Fruit fly (Drosophila melanogaster) whole organism, embryonic: ENCODE results near the gene ND-18.

Experiments
- CG10959 ChIP-seq: fragments of 200-800 bp; sonication (Bioruptor generic); IDR thresholded peaks from 2 replicates; pipeline ENCODE4 v1.3.6; 2022; ENCODE audit warnings: missing biosample characterization, missing genetic modification characterization
- CG11398 ChIP-seq: fragments of 200-800 bp; sonication (Bioruptor generic); optimal IDR thresholded peaks from 2 replicates; lab custom pipeline; 2016; ENCODE audit warnings: missing biosample characterization, missing genetic modification characterization
- CG11696 ChIP-seq: fragments of 200-800 bp; sonication (Bioruptor generic); IDR thresholded peaks from 2 replicates; pipeline ENCODE4 v1.3.6; 2022; ENCODE audit warnings: missing biosample characterization, missing genetic modification characterization
- CG12299 ChIP-seq: fragments of 200-800 bp; sonication (Bioruptor generic); optimal IDR thresholded peaks from 2 replicates; lab custom pipeline; 2018; ENCODE audit warnings: missing biosample characterization, mild to moderate bottlenecking, missing genetic modification characterization
- CG13624 ChIP-seq: fragments of 200-800 bp; sonication (Bioruptor generic); optimal IDR thresholded peaks from 2 replicates; lab custom pipeline; 2016; ENCODE audit warnings: missing biosample characterization, missing genetic modification characterization
- CG13775 ChIP-seq: fragments of 200-800 bp; sonication (Bioruptor generic); optimal IDR thresholded peaks from 3 replicates; lab custom pipeline; 2017; ENCODE audit warnings: missing biosample characterization, mild to moderate bottlenecking, missing genetic modification characterization
- CG17361 ChIP-seq: fragments of 200-800 bp; sonication (Bioruptor generic); IDR thresholded peaks from 3 replicates; pipeline ENCODE4 v1.3.6; 2022; ENCODE audit warnings: missing biosample characterization, missing genetic modification characterization
- CG18599 ChIP-seq: fragments of 200-800 bp; sonication (Bioruptor generic); optimal IDR thresholded peaks from 3 replicates; lab custom pipeline; 2017; ENCODE audit warnings: missing biosample characterization, missing genetic modification characterization, mild to moderate bottlenecking, moderate library complexity, missing genetic modification reagents
- CG32767 ChIP-seq: fragments of 200-800 bp; sonication (Bioruptor generic); IDR thresholded peaks from 2 replicates; pipeline ENCODE4 v1.3.6; 2022; ENCODE audit warnings: missing biosample characterization, missing genetic modification characterization
- CG33557 ChIP-seq: fragments of 200-800 bp; sonication (Bioruptor generic); optimal IDR thresholded peaks from 2 replicates; lab custom pipeline; 2019; ENCODE audit warnings: missing biosample characterization, mild to moderate bottlenecking, missing genetic modification characterization, moderate library complexity
- CG3838 ChIP-seq: fragments of 200-800 bp; sonication (Bioruptor generic); optimal IDR thresholded peaks from 3 replicates; lab custom pipeline; 2016; ENCODE audit warnings: missing biosample characterization, missing genetic modification characterization
- CG5245 ChIP-seq: fragments of 200-800 bp; sonication (Bioruptor generic); optimal IDR thresholded peaks from 3 replicates; lab custom pipeline; 2016; ENCODE audit warnings: missing biosample characterization, missing genetic modification characterization
- CG7556 ChIP-seq: fragments of 200-800 bp; sonication (Bioruptor generic); optimal IDR thresholded peaks from 2 replicates; lab custom pipeline; 2017; ENCODE audit warnings: missing biosample characterization, mild to moderate bottlenecking, missing genetic modification characterization
- CG8281 ChIP-seq: fragments of 200-800 bp; sonication (Bioruptor generic); optimal IDR thresholded peaks from 2 replicates; lab custom pipeline; 2018; ENCODE audit warnings: missing biosample characterization, mild to moderate bottlenecking, missing genetic modification characterization, moderate library complexity
- CG8924 ChIP-seq: fragments of 200-800 bp; optimal IDR thresholded peaks from 3 replicates; lab custom pipeline; 2019; ENCODE audit warnings: missing biosample characterization, mild to moderate bottlenecking, missing genetic modification characterization, moderate library complexity
- CHES-1-like ChIP-seq: fragments of 200-800 bp; sonication (Bioruptor generic); optimal IDR thresholded peaks from 2 replicates; lab custom pipeline; 2016; ENCODE audit warnings: missing biosample characterization, missing genetic modification characterization
- CkIIα-i1 ChIP-seq: fragments of 200-800 bp; sonication (Bioruptor generic); IDR thresholded peaks from 2 replicates; pipeline ENCODE4 v1.3.6; 2022; ENCODE audit warnings: missing biosample characterization, missing genetic modification characterization
- CoRest ChIP-seq: fragments of 200-800 bp; sonication (Bioruptor generic); optimal IDR thresholded peaks from 3 replicates; lab custom pipeline; 2018; ENCODE audit warnings: missing biosample characterization, mild to moderate bottlenecking, missing genetic modification characterization, moderate library complexity
- Dbx ChIP-seq: fragments of 200-800 bp; sonication (Bioruptor generic); IDR thresholded peaks from 3 replicates; pipeline ENCODE4 v1.3.6; 2022; ENCODE audit warnings: missing biosample characterization, missing genetic modification characterization
- ERR ChIP-seq: fragments of 200-800 bp; sonication (Bioruptor generic); optimal IDR thresholded peaks from 2 replicates; lab custom pipeline; 2016; ENCODE audit warnings: missing biosample characterization, missing genetic modification characterization
- Ets65A ChIP-seq: fragments of 200-800 bp; sonication (Bioruptor generic); peaks from one replicate; lab custom pipeline; 2016; ENCODE audit warnings: missing biosample characterization, missing genetic modification characterization
- GATAe ChIP-seq: fragments of 200-800 bp; sonication (Bioruptor generic); conservative IDR thresholded peaks from 2 replicates; pipeline ENCODE4 v1.3.6; 2022; ENCODE audit warnings: missing biosample characterization, missing genetic modification characterization
- HmgZ ChIP-seq: fragments of 200-800 bp; sonication (Bioruptor generic); optimal IDR thresholded peaks from 2 replicates; lab custom pipeline; 2018; ENCODE audit warnings: missing biosample characterization, mild to moderate bottlenecking, missing genetic modification characterization
- Med ChIP-seq: fragments of 200-800 bp; sonication (Bioruptor generic); peaks from one replicate; lab custom pipeline; 2016; ENCODE audit warnings: missing biosample characterization, missing genetic modification characterization, mild to moderate bottlenecking, inconsistent platforms, moderate library complexity
- Oaz ChIP-seq: fragments of 200-800 bp; sonication (Bioruptor generic); IDR thresholded peaks from 2 replicates; pipeline ENCODE4 v1.3.6; 2022; ENCODE audit warnings: missing biosample characterization, missing genetic modification characterization
- Sin3A ChIP-seq: fragments of >200 bp; optimal IDR thresholded peaks from 2 replicates; lab custom pipeline; 2018
- Spps ChIP-seq: fragments of 200-800 bp; sonication (Bioruptor generic); optimal IDR thresholded peaks from 2 replicates; lab custom pipeline; 2018; ENCODE audit warnings: missing biosample characterization, mild to moderate bottlenecking, missing genetic modification characterization
- Sry-β ChIP-seq: fragments of 200-800 bp; sonication (Bioruptor generic); optimal IDR thresholded peaks from 2 replicates; lab custom pipeline; 2018; ENCODE audit warnings: missing biosample characterization, mild to moderate bottlenecking, missing genetic modification characterization, moderate library complexity
- Trl ChIP-seq, 3 experiments: fragments of >200 bp in 2 of 3; fragments of 200-800 bp in 1 of 3; sonication (Bioruptor generic) in 1 of 3; optimal IDR thresholded peaks; 2 replicates in 1 of 3; 3 replicates in 2 of 3; lab custom pipeline; 2016 to 2017; ENCODE audit warnings: missing biosample characterization in 1 of 3, missing genetic modification characterization in 1 of 3
- aop ChIP-seq: fragments of 200-800 bp; sonication (Bioruptor generic); IDR thresholded peaks from 2 replicates; pipeline ENCODE4 v1.3.6; 2022; ENCODE audit warnings: missing biosample characterization, missing genetic modification characterization
- az2 ChIP-seq: fragments of 200-800 bp; sonication (Bioruptor generic); optimal IDR thresholded peaks from 3 replicates; lab custom pipeline; 2016; ENCODE audit warnings: missing biosample characterization, missing genetic modification characterization
- cwo ChIP-seq: fragments of 200-800 bp; sonication (Bioruptor generic); optimal IDR thresholded peaks from 3 replicates; lab custom pipeline; 2017; ENCODE audit warnings: missing biosample characterization, missing genetic modification characterization, mild to moderate bottlenecking, moderate library complexity, missing genetic modification reagents
- fru ChIP-seq: fragments of >200 bp; optimal IDR thresholded peaks from 2 replicates; lab custom pipeline; 2017
- gt ChIP-seq: fragments of 200-800 bp; sonication (Bioruptor generic); IDR thresholded peaks from 2 replicates; pipeline ENCODE4 v1.3.6; 2022; ENCODE audit warnings: missing biosample characterization, missing genetic modification characterization
- knrl ChIP-seq: fragments of 200-800 bp; sonication (Bioruptor generic); IDR thresholded peaks from 3 replicates; pipeline ENCODE4 v1.3.6; 2022; ENCODE audit warnings: missing biosample characterization, missing genetic modification characterization; ENCODE audit not compliant: partially characterized antibody
- mam ChIP-seq: fragments of 200-800 bp; sonication (Bioruptor generic); optimal IDR thresholded peaks from 3 replicates; lab custom pipeline; 2016; ENCODE audit warnings: missing biosample characterization, missing genetic modification characterization
- mirr ChIP-seq: fragments of 200-800 bp; sonication (Bioruptor generic); optimal IDR thresholded peaks from 3 replicates; lab custom pipeline; 2018; ENCODE audit warnings: missing biosample characterization, mild to moderate bottlenecking, missing genetic modification characterization
- mld ChIP-seq: fragments of 200-800 bp; sonication (Bioruptor generic); IDR thresholded peaks from 3 replicates; pipeline ENCODE4 v1.3.6; 2022; ENCODE audit warnings: missing biosample characterization, missing genetic modification characterization; ENCODE audit not compliant: partially characterized antibody
- phol ChIP-seq: fragments of 200-800 bp; sonication (Bioruptor generic); optimal IDR thresholded peaks from 3 replicates; lab custom pipeline; 2018; ENCODE audit warnings: missing biosample characterization, mild to moderate bottlenecking, missing genetic modification characterization, moderate library complexity
- prd ChIP-seq, 3 experiments: fragments of >200 bp in 2 of 3; fragments of 200-800 bp in 1 of 3; sonication (Bioruptor generic) in 1 of 3; optimal IDR thresholded peaks in 2 of 3; IDR thresholded peaks in 1 of 3; 2 replicates in 2 of 3; 3 replicates in 1 of 3; pipeline versions ENCODE4 v1.3.6 to Lab custom; 2017 to 2022; ENCODE audit warnings: missing biosample characterization in 1 of 3, missing genetic modification characterization in 1 of 3
- psq ChIP-seq: fragments of 200-800 bp; sonication (Bioruptor generic); optimal IDR thresholded peaks from 2 replicates; lab custom pipeline; 2017; ENCODE audit warnings: missing biosample characterization, missing genetic modification characterization
- row ChIP-seq: fragments of 200-800 bp; sonication (Bioruptor generic); IDR thresholded peaks from 3 replicates; pipeline ENCODE4 v1.3.6; 2022; ENCODE audit warnings: missing biosample characterization, missing genetic modification characterization
- sima ChIP-seq: fragments of 200-800 bp; sonication (Bioruptor generic); optimal IDR thresholded peaks from 2 replicates; lab custom pipeline; 2016; ENCODE audit warnings: missing biosample characterization, missing genetic modification characterization
- sisA ChIP-seq: fragments of 200-800 bp; sonication (Bioruptor generic); IDR thresholded peaks from 2 replicates; pipeline ENCODE4 v1.3.6; 2022; ENCODE audit warnings: missing biosample characterization, missing genetic modification characterization
- sr ChIP-seq: fragments of 200-800 bp; sonication (Bioruptor generic); IDR thresholded peaks from 3 replicates; pipeline ENCODE4 v1.3.6; 2022; ENCODE audit warnings: missing biosample characterization, missing genetic modification characterization
- ttk ChIP-seq: fragments of 200-800 bp; sonication (Bioruptor generic); IDR thresholded peaks from 2 replicates; pipeline ENCODE4 v2.1.2; 2022; ENCODE audit warnings: missing biosample characterization, missing genetic modification characterization
- tup ChIP-seq: fragments of 200-800 bp; sonication (Bioruptor generic); optimal IDR thresholded peaks from 2 replicates; lab custom pipeline; 2016; ENCODE audit warnings: missing biosample characterization, mild to moderate bottlenecking, missing genetic modification characterization, moderate library complexity
- wor ChIP-seq: fragments of 200-800 bp; sonication (Bioruptor generic); IDR thresholded peaks from 2 replicates; pipeline ENCODE4 v1.3.6; 2022; ENCODE audit warnings: missing biosample characterization, missing genetic modification characterization
- yki ChIP-seq: fragments of >200 bp; optimal IDR thresholded peaks from 3 replicates; lab custom pipeline; 2018
- zen2 ChIP-seq: fragments of 200-800 bp; sonication (Bioruptor generic); IDR thresholded peaks from 3 replicates; pipeline ENCODE4 v1.3.6; 2022; ENCODE audit warnings: missing biosample characterization, missing genetic modification characterization; ENCODE audit not compliant: partially characterized antibody
- zfh2 ChIP-seq: fragments of 200-800 bp; sonication (Bioruptor generic); optimal IDR thresholded peaks from 2 replicates; lab custom pipeline; 2016; ENCODE audit warnings: missing biosample characterization, missing genetic modification characterization

ND-18 gene

dm6 chrX:19497782-19498440 lies 5.7 kb downstream of the ND-18 start (continued):
- no peak for TF ChIP-seq CG3838 (GFP tag; lab: Kevin White, UChicago)
- TF ChIP-seq mam: no peak
- TF ChIP-seq fru: no peak
- TF ChIP-seq Ets65A (GFP tag; lab: Kevin White, UChicago): no peak
- TF ChIP-seq CG8281 (tag; lab: Kevin White, UChicago): no peak
- TF ChIP-seq aop: no peak
- no peak for TF ChIP-seq CG7556 (GFP tag; lab: Kevin White, UChicago)
- TF ChIP-seq CoRest (tag; lab: Kevin White, UChicago): no peak
- TF ChIP-seq CG13624 (GFP tag; lab: Kevin White, UChicago): peak; percentile 1
- TF ChIP-seq CG17361 (GFP tag; lab: Robert Waterston, UW): no peak
- TF ChIP-seq CHES-1-like (GFP tag; lab: Kevin White, UChicago): peak; percentile 4
- no peak for TF ChIP-seq zen2
- TF ChIP-seq gt (GFP tag; lab: Robert Waterston, UW): no peak
- TF ChIP-seq cwo (GFP tag; lab: Kevin White, UChicago): peak; percentile 88
- no peak for TF ChIP-seq Trl (optimal IDR thresholded peaks at IDR 0.05; lab: Kevin White, UChicago)
- TF ChIP-seq Trl (GFP tag; optimal IDR thresholded peaks at IDR 0.05; lab: Kevin White, UChicago): no peak
- TF ChIP-seq CG11696 (GFP tag; lab: Robert Waterston, UW): peak; percentile 57; the same call in 1 of the 2 replicates
- TF ChIP-seq tup (GFP tag; lab: Kevin White, UChicago): no peak
- TF ChIP-seq phol (tag; lab: Kevin White, UChicago): no peak
- TF ChIP-seq CG32767 (GFP tag; lab: Robert Waterston, UW): no peak
- no peak for TF ChIP-seq Sry-β (GFP tag; lab: Kevin White, UChicago)
- no peak for TF ChIP-seq mld (GFP tag; lab: Robert Waterston, UW)
- TF ChIP-seq yki: no peak
- no peak for TF ChIP-seq az2
- TF ChIP-seq zfh2 (GFP tag; lab: Kevin White, UChicago): peak; percentile 13
- TF ChIP-seq CG13775 (GFP tag; lab: Kevin White, UChicago): no peak
- no peak for TF ChIP-seq CG10959 (GFP tag; lab: Robert Waterston, UW)
- no peak for TF ChIP-seq CG11398 (GFP tag; lab: Kevin White, UChicago)
- TF ChIP-seq CG33557 (GFP tag; lab: Kevin White, UChicago): no peak
- TF ChIP-seq Sin3A: no peak
- TF ChIP-seq prd (optimal IDR thresholded peaks at IDR 0.05; lab: Kevin White, UChicago): no peak
- no peak for TF ChIP-seq prd (GFP tag; IDR thresholded peaks at IDR 0.05; lab: Robert Waterston, UW)
- peak; percentile 64; the same call in 1 of the 3 replicates for TF ChIP-seq Dbx (GFP tag; lab: Robert Waterston, UW)
- no peak for TF ChIP-seq sima
- peak; percentile 56; the same call in 2 of the 3 replicates for TF ChIP-seq row (GFP tag; lab: Robert Waterston, UW)
- TF ChIP-seq Oaz (GFP tag; lab: Robert Waterston, UW): no peak
- peak; percentile 20 for TF ChIP-seq CG12299 (tag; lab: Kevin White, UChicago)
- no peak for TF ChIP-seq wor (GFP tag; lab: Robert Waterston, UW)
- TF ChIP-seq mirr (GFP tag; lab: Kevin White, UChicago): peak; percentile 75
- no peak for TF ChIP-seq CkIIα-i1 (GFP tag; lab: Robert Waterston, UW)
- TF ChIP-seq sisA (GFP tag; lab: Robert Waterston, UW): no peak
- TF ChIP-seq ERR (GFP tag; lab: Kevin White, UChicago): no peak
- no peak; the same call in 1 of the 2 replicates for TF ChIP-seq GATAe (GFP tag; lab: Robert Waterston, UW)
- no peak for TF ChIP-seq CG8924 (tag; lab: Kevin White, UChicago)
- TF ChIP-seq HmgZ (tag; lab: Kevin White, UChicago): peak; percentile 34
- no peak for TF ChIP-seq sr (GFP tag; lab: Robert Waterston, UW)
- no peak for TF ChIP-seq CG5245 (GFP tag; lab: Kevin White, UChicago)
- TF ChIP-seq Med (GFP tag; lab: Kevin White, UChicago): peak; percentile 75
- TF ChIP-seq knrl: no peak
- no peak for TF ChIP-seq ttk (GFP tag; lab: Robert Waterston, UW)
- TF ChIP-seq CG18599 (GFP tag; lab: Kevin White, UChicago): peak; percentile 47
- no peak for TF ChIP-seq Spps (tag; lab: Kevin White, UChicago)
- TF ChIP-seq psq (GFP tag; lab: Kevin White, UChicago): no peak
